Fruit fly (Drosophila melanogaster) Kc167 (cell line): ENCODE data around the gene CG14892.

ENCODE experiments used
- Myc ChIP-seq: fragments of >200 bp; optimal IDR thresholded peaks from 2 replicates; lab custom pipeline; 2017; ENCODE audit warnings: missing external identifiers
- Sin3A ChIP-seq: fragments of >200 bp; optimal IDR thresholded peaks from 2 replicates; lab custom pipeline; 2018; ENCODE audit warnings: missing external identifiers
- h ChIP-seq: fragments of >200 bp; optimal IDR thresholded peaks from 3 replicates; lab custom pipeline; 2018; ENCODE audit warnings: missing external identifiers
- insv ChIP-seq: fragments of >200 bp; optimal IDR thresholded peaks from 3 replicates; lab custom pipeline; 2018; ENCODE audit warnings: missing external identifiers
- psq ChIP-seq: fragments of >200 bp; optimal IDR thresholded peaks from 2 replicates; lab custom pipeline; 2017; ENCODE audit warnings: missing external identifiers
- ttk ChIP-seq: sonication (Bioruptor generic); optimal IDR thresholded peaks from 2 replicates; lab custom pipeline; 2017; ENCODE audit warnings: missing external identifiers

DNA sequence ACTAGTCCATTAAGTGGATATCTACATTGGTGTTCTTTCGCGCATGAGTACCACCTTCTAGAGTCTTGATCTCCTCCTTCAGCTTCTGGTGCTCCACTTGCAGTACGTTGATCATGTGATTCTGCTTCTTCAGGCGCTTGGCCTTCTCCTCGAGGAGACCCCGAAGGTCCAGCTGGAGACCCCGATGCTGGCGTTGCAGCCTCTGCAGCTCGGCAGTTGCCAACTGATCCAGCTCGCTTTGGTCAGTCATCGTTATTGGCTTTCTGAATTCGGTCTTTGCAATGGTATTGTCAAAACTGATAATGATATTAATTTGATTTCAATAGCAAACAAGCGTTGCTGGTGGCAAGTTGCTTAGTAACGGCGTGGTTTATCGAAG lies 30.1 kb downstream of the CG14892 start, which contains the start of gene Ccdc114:
- TF ChIP-seq Sin3A (lab: Kevin White, UChicago) (no peak), Myc (no peak), h (lab: Kevin White, UChicago) (no peak), psq (lab: Kevin White, UChicago) (no peak), insv (lab: Kevin White, UChicago) (no peak), ttk (lab: Kevin White, UChicago) (no peak)
